Worm (Caenorhabditis elegans): ENCODE results near the gene vti-1.

The vti-1 gene

ce11 chrIV:14766382-14766781 lies at the start of gene vti-1:
TSS of gene vti-1 (minus strand) at chrIV:14766665.
- TF ChIP-seq flt-1 (GFP tag; IDR thresholded peaks at IDR 0.05) = no peak
- TF ChIP-seq tab-1 (GFP tag; IDR thresholded peaks at IDR 0.05) = no peak

ce11 chrIV:14806903-14807302 lies 40.4 kb upstream of the vti-1 start, which contains the start of gene oig-5:
TSS of gene oig-5 (plus strand) at chrIV:14807203.
- no peak for TF ChIP-seq med-1 (GFP tag; optimal IDR thresholded peaks at IDR 0.05; ENCODE audit: insufficient read depth)
- TF ChIP-seq T22C8.4 (GFP tag; IDR thresholded peaks at IDR 0.05) = no peak
- no peak for TF ChIP-seq tab-1 (GFP tag; IDR thresholded peaks at IDR 0.05)
- TF ChIP-seq ztf-23 (GFP tag; IDR thresholded peaks at IDR 0.05) = no peak
- no peak for TF ChIP-seq cog-1 (tag; optimal IDR thresholded peaks at IDR 0.05)
- TF ChIP-seq flt-1 (GFP tag; IDR thresholded peaks at IDR 0.05) = no peak
- no peak for TF ChIP-seq ref-1 (GFP tag; conservative IDR thresholded peaks at IDR 0.05)
- TF ChIP-seq klf-2 (GFP tag; conservative IDR thresholded peaks at IDR 0.05) = no peak
- TF ChIP-seq ztf-29 (GFP tag; IDR thresholded peaks at IDR 0.05) = no peak

ce11 chrIV:14802316-14802715 lies 35.9 kb upstream of the vti-1 start, which contains the start of gene Y57G11C.1142:
TSS of gene Y57G11C.1142 (plus strand) at chrIV:14802616.
- no peak for TF ChIP-seq ref-1 (GFP tag; conservative IDR thresholded peaks at IDR 0.05)
- TF ChIP-seq klf-2 (GFP tag; conservative IDR thresholded peaks at IDR 0.05) = no peak
- no peak for TF ChIP-seq ztf-29 (GFP tag; IDR thresholded peaks at IDR 0.05)
- TF ChIP-seq med-1 (GFP tag; optimal IDR thresholded peaks at IDR 0.05; ENCODE audit: insufficient read depth) = no peak
- TF ChIP-seq T22C8.4 (GFP tag; IDR thresholded peaks at IDR 0.05) = no peak
- no peak for TF ChIP-seq tab-1 (GFP tag; IDR thresholded peaks at IDR 0.05)
- TF ChIP-seq ztf-23 (GFP tag; IDR thresholded peaks at IDR 0.05) = no peak
- no peak for TF ChIP-seq cog-1 (tag; optimal IDR thresholded peaks at IDR 0.05)
- TF ChIP-seq flt-1 (GFP tag; IDR thresholded peaks at IDR 0.05) = no peak

DNA sequence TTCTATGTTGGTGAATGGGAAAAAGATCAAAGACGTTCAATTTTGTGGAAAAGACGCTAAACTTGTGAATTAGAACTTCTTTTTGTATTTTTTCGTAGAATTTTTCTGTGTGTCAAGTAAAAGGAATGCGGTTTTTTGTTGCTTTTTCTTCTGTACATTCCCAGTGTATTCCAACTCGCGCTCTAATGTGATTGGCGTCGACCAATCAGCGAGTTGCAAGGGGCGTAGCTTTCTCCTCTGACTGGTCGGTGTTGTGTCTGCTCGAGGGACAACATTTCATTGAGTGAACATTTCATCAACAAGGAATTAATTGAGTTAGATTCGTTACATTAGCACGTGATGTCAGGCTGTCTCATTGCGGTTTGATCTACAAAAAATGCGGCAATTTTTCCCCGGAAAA lies 34.5 kb upstream of the vti-1 start:
- TF ChIP-seq T22C8.4 (GFP tag; IDR thresholded peaks at IDR 0.05) (no peak), med-1 (GFP tag; optimal IDR thresholded peaks at IDR 0.05; ENCODE audit: insufficient read depth) (no peak), cog-1 (tag; optimal IDR thresholded peaks at IDR 0.05) (no peak), flt-1 (GFP tag; IDR thresholded peaks at IDR 0.05) (no peak), ztf-29 (GFP tag; IDR thresholded peaks at IDR 0.05) (no peak), klf-2 (GFP tag; conservative IDR thresholded peaks at IDR 0.05) (no peak), tab-1 (GFP tag; IDR thresholded peaks at IDR 0.05) (no peak), ref-1 (GFP tag; conservative IDR thresholded peaks at IDR 0.05) (no peak), ztf-23 (GFP tag; IDR thresholded peaks at IDR 0.05) (no peak)

DNA sequence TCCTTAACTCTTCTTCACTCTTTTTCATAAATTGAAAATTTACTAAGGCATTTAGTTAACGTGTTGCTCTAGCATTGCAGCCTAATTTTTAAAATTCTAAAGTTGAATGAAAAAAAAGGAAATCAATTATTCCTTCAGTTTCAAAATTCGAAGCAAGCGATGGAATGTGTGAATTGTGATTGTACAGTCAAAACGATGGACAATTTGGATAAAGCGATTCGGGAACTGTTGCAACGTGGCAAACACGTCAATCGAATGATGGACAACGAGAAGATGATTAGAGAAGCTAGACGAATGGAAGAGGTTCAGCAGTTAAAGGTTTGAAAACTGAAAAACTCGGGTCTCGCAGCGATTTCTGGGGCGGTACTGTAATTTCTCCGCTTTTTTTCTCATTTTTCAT lies 32.7 kb upstream of the vti-1 start, which contains the start of gene Y57G11C.14:
TSS of gene Y57G11C.14 (plus strand) at position 126 of the 400 bp plus-strand sequence.
- no peak for TF ChIP-seq klf-2 (GFP tag; conservative IDR thresholded peaks at IDR 0.05)
- TF ChIP-seq flt-1 (GFP tag; IDR thresholded peaks at IDR 0.05) = no peak
- TF ChIP-seq ref-1 (GFP tag; conservative IDR thresholded peaks at IDR 0.05) = no peak
- no peak for TF ChIP-seq tab-1 (GFP tag; IDR thresholded peaks at IDR 0.05)
- TF ChIP-seq med-1 (GFP tag; optimal IDR thresholded peaks at IDR 0.05; ENCODE audit: insufficient read depth) = no peak
- TF ChIP-seq ztf-29 (GFP tag; IDR thresholded peaks at IDR 0.05) = no peak
- TF ChIP-seq ztf-23 (GFP tag; IDR thresholded peaks at IDR 0.05) = no peak

DNA sequence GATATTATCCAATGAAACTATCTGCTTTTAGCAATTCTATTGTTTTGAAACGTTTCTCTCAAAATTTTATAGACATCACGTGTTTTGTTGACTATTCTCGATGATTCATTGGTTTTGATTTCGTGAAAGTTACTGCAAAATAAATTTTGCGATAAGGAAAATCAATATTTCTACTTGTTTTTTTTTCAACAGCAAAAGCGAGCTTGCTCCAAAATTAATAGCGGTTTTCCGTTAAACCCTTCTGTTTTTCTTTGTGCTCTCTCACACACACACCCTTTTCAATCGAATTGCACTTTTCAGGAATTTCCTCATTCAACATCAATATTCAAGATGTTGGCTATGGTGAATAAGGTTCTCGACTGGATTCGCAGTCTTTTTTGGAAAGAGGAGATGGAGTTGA lies 31.4 kb upstream of the vti-1 start, which contains the start of gene arl-8:
TSS of gene arl-8 (plus strand) at position 301 of the 400 bp plus-strand sequence.
- no peak for TF ChIP-seq ref-1 (GFP tag; conservative IDR thresholded peaks at IDR 0.05)
- TF ChIP-seq ztf-23 (GFP tag; IDR thresholded peaks at IDR 0.05) = no peak
- no peak for TF ChIP-seq tab-1 (GFP tag; IDR thresholded peaks at IDR 0.05)
- no peak for TF ChIP-seq flt-1 (GFP tag; IDR thresholded peaks at IDR 0.05)
- TF ChIP-seq cog-1 (tag; optimal IDR thresholded peaks at IDR 0.05) = no peak
- TF ChIP-seq ztf-29 (GFP tag; IDR thresholded peaks at IDR 0.05) = no peak
- no peak for TF ChIP-seq med-1 (GFP tag; optimal IDR thresholded peaks at IDR 0.05; ENCODE audit: insufficient read depth)

DNA sequence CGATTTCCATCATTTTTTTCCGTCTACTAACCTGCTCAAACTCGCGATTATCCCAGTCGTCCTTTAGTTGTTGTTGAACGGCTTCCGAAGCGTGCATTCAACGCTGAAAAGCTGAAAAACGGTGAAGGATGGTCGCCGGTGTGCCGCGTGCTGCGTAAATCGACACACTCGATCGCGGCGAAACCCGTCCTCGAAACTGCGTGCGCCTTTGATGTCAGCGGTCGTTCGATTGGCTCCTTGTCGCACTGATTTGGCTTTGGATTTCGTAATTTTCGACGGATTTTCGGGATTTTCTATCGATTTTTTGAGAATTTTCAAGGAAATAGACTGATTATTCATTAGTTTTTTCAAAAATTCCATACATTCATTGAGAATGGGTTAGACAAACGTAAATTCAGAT lies 30.9 kb upstream of the vti-1 start, which contains the start of the genes Y57G11C.1147 and nuo-3:
TSS of gene Y57G11C.1147 (minus strand) at position 161 of the 400 bp plus-strand sequence.
TSS of gene nuo-3 (minus strand) at position 191 of the 400 bp plus-strand sequence.
- TF ChIP-seq tab-1 (GFP tag; IDR thresholded peaks at IDR 0.05) (no peak), flt-1 (GFP tag; IDR thresholded peaks at IDR 0.05) (no peak), ztf-29 (GFP tag; IDR thresholded peaks at IDR 0.05) (no peak), ref-1 (GFP tag; conservative IDR thresholded peaks at IDR 0.05) (no peak), med-1 (GFP tag; optimal IDR thresholded peaks at IDR 0.05; ENCODE audit: insufficient read depth) (no peak)

DNA sequence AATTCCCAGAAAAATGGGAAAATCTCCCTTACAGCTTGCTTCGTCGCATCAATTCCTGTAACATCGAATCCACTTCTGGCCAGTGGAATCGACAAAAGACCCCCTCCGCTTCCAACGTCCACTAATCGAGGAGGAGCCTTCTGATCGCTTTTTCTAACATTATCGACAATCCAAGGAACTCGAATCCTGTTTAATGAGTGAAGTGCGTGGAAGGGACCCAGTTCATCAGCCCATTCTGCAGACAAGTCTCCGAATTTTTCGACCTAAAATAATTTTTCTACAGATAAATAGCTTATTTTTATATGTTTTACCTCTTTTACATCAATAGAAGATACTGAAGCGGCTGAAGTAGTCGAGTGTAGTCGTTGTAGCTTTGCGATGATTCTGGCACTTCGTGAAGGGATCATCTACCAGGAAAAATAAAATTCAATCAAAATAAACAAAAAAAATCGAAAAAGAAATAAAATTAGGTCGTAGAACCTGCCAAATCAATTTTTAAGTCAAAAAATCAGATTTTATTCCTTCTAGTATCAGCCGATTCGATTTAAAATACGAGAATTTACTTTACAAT lies 29.5 kb upstream of the vti-1 start, which contains the start of gene coq-3:
TSS of gene coq-3 (minus strand) at position 407 of the 571 bp plus-strand sequence.
- TF ChIP-seq T22C8.4 (GFP tag; IDR thresholded peaks at IDR 0.05) = no peak
- no peak for TF ChIP-seq klf-2 (GFP tag; conservative IDR thresholded peaks at IDR 0.05)
- no peak for TF ChIP-seq ztf-23 (GFP tag; IDR thresholded peaks at IDR 0.05)
- TF ChIP-seq med-1 (GFP tag; optimal IDR thresholded peaks at IDR 0.05; ENCODE audit: insufficient read depth) = no peak
- TF ChIP-seq ref-1 (GFP tag; conservative IDR thresholded peaks at IDR 0.05) = no peak
- TF ChIP-seq flt-1 (GFP tag; IDR thresholded peaks at IDR 0.05) = no peak
- no peak for TF ChIP-seq cog-1 (tag; optimal IDR thresholded peaks at IDR 0.05)
- TF ChIP-seq ztf-29 (GFP tag; IDR thresholded peaks at IDR 0.05) = no peak
- TF ChIP-seq tab-1 (GFP tag; IDR thresholded peaks at IDR 0.05) = no peak

- TF ChIP-seq klf-2 (GFP tag; conservative IDR thresholded peaks at IDR 0.05) (no peak), ztf-29 (GFP tag; IDR thresholded peaks at IDR 0.05) (peak; percentile 78; the same call in 1 of the 2 replicates), ztf-23 (GFP tag; IDR thresholded peaks at IDR 0.05) (no peak), flt-1 (GFP tag; IDR thresholded peaks at IDR 0.05) (no peak), ref-1 (GFP tag; conservative IDR thresholded peaks at IDR 0.05) (no peak), med-1 (GFP tag; optimal IDR thresholded peaks at IDR 0.05; ENCODE audit: insufficient read depth) (no peak), cog-1 (tag; optimal IDR thresholded peaks at IDR 0.05) (peak; percentile 54), tab-1 (GFP tag; IDR thresholded peaks at IDR 0.05) (no peak), T22C8.4 (GFP tag; IDR thresholded peaks at IDR 0.05) (peak; percentile 86)
Measured at ce11 chrIV:14793900-14794624, 27.6 kb upstream of the vti-1 start.

All from whole organism, midembryonic.